Fruit fly (Drosophila melanogaster) whole organism, embryonic: Measurements from ENCODE around the gene TwdlV.
A peak's percentile ranks its signal among the peaks of the same experiment; 100 is the strongest.

Experiments
- Atf3 ChIP-seq: fragments of 200-800 bp; sonication (Bioruptor generic); optimal IDR thresholded peaks from 3 replicates; lab custom pipeline; 2016; ENCODE audit warnings: missing biosample characterization, missing genetic modification characterization
- CG12155 ChIP-seq: fragments of 200-800 bp; sonication (Bioruptor generic); optimal IDR thresholded peaks from 3 replicates; lab custom pipeline; 2016; ENCODE audit warnings: missing biosample characterization, missing genetic modification characterization
- CG13894 ChIP-seq: fragments of 200-800 bp; sonication (Bioruptor generic); optimal IDR thresholded peaks from 3 replicates; lab custom pipeline; 2018; ENCODE audit warnings: missing biosample characterization, mild to moderate bottlenecking, missing genetic modification characterization, moderate library complexity
- CG14050 ChIP-seq: fragments of 200-800 bp; sonication (Bioruptor generic); IDR thresholded peaks from 3 replicates; pipeline ENCODE4 v1.3.6; 2022; ENCODE audit warnings: missing biosample characterization, missing genetic modification characterization
- CG15073 ChIP-seq: fragments of 200-800 bp; sonication (Bioruptor generic); optimal IDR thresholded peaks from 2 replicates; lab custom pipeline; 2016; ENCODE audit warnings: missing biosample characterization, missing genetic modification characterization
- CG16815 ChIP-seq: fragments of 200-800 bp; sonication (Bioruptor generic); optimal IDR thresholded peaks from 3 replicates; lab custom pipeline; 2017; ENCODE audit warnings: missing biosample characterization, mild to moderate bottlenecking, missing genetic modification characterization
- CG1832 ChIP-seq: fragments of 200-800 bp; sonication (Bioruptor generic); optimal IDR thresholded peaks from 2 replicates; lab custom pipeline; 2017; ENCODE audit warnings: missing biosample characterization, mild to moderate bottlenecking, missing genetic modification characterization, inconsistent platforms
- CG18764 ChIP-seq: fragments of 200-800 bp; sonication (Bioruptor generic); optimal IDR thresholded peaks from 3 replicates; lab custom pipeline; 2016; ENCODE audit warnings: missing biosample characterization, missing genetic modification characterization
- CG2120 ChIP-seq: fragments of 200-800 bp; sonication (Bioruptor generic); optimal IDR thresholded peaks from 3 replicates; lab custom pipeline; 2016; ENCODE audit warnings: missing biosample characterization, missing genetic modification characterization
- CG2678 ChIP-seq: fragments of 200-800 bp; sonication (Bioruptor generic); optimal IDR thresholded peaks from 3 replicates; lab custom pipeline; 2019; ENCODE audit warnings: missing biosample characterization, mild to moderate bottlenecking, missing genetic modification characterization, moderate library complexity
- CG2712 ChIP-seq: fragments of 200-800 bp; optimal IDR thresholded peaks from 3 replicates; lab custom pipeline; 2019; ENCODE audit warnings: missing biosample characterization, mild to moderate bottlenecking, missing genetic modification characterization, moderate library complexity
- CG30403 ChIP-seq: fragments of 200-800 bp; sonication (Bioruptor generic); optimal IDR thresholded peaks from 3 replicates; lab custom pipeline; 2016; ENCODE audit warnings: missing biosample characterization, missing genetic modification characterization
- CG3838 ChIP-seq: fragments of 200-800 bp; sonication (Bioruptor generic); optimal IDR thresholded peaks from 3 replicates; lab custom pipeline; 2016; ENCODE audit warnings: missing biosample characterization, missing genetic modification characterization
- CG4282 ChIP-seq: fragments of 200-800 bp; sonication (Bioruptor generic); optimal IDR thresholded peaks from 2 replicates; lab custom pipeline; 2016; ENCODE audit warnings: missing biosample characterization, missing genetic modification characterization
- CG4328 ChIP-seq: fragments of 200-800 bp; sonication (Bioruptor generic); optimal IDR thresholded peaks from 3 replicates; lab custom pipeline; 2017; ENCODE audit warnings: missing biosample characterization, missing genetic modification reagents, missing genetic modification characterization
- CG7987 ChIP-seq: fragments of 200-800 bp; sonication (Bioruptor generic); optimal IDR thresholded peaks from 2 replicates; lab custom pipeline; 2018; ENCODE audit warnings: missing biosample characterization, mild to moderate bottlenecking, missing genetic modification characterization, moderate library complexity
- CG8089 ChIP-seq: fragments of 200-800 bp; sonication (Bioruptor generic); optimal IDR thresholded peaks from 3 replicates; lab custom pipeline; 2016; ENCODE audit warnings: missing biosample characterization, missing genetic modification characterization
- CG8924 ChIP-seq: fragments of 200-800 bp; optimal IDR thresholded peaks from 3 replicates; lab custom pipeline; 2019; ENCODE audit warnings: missing biosample characterization, mild to moderate bottlenecking, missing genetic modification characterization, moderate library complexity
- CHES-1-like ChIP-seq: fragments of 200-800 bp; sonication (Bioruptor generic); optimal IDR thresholded peaks from 2 replicates; lab custom pipeline; 2016; ENCODE audit warnings: missing biosample characterization, missing genetic modification characterization
- CkIIα-i1 ChIP-seq: fragments of 200-800 bp; sonication (Bioruptor generic); IDR thresholded peaks from 2 replicates; pipeline ENCODE4 v1.3.6; 2022; ENCODE audit warnings: missing biosample characterization, missing genetic modification characterization
- CoRest ChIP-seq: fragments of 200-800 bp; sonication (Bioruptor generic); optimal IDR thresholded peaks from 3 replicates; lab custom pipeline; 2018; ENCODE audit warnings: missing biosample characterization, mild to moderate bottlenecking, missing genetic modification characterization, moderate library complexity
- Doc3 ChIP-seq: fragments of 200-800 bp; sonication (Bioruptor generic); IDR thresholded peaks from 3 replicates; pipeline ENCODE4 v1.3.6; 2022; ENCODE audit warnings: missing biosample characterization, missing genetic modification characterization; ENCODE audit not compliant: partially characterized antibody
- E2f2 ChIP-seq: fragments of 200-800 bp; sonication (Bioruptor generic); IDR thresholded peaks from 2 replicates; pipeline ENCODE4 v1.3.6; 2022; ENCODE audit warnings: missing biosample characterization, missing genetic modification characterization
- HLH54F ChIP-seq: fragments of 200-800 bp; sonication (Bioruptor generic); optimal IDR thresholded peaks from 3 replicates; lab custom pipeline; 2016; ENCODE audit warnings: missing biosample characterization, missing genetic modification characterization
- Hey ChIP-seq: fragments of 200-800 bp; sonication (Bioruptor generic); optimal IDR thresholded peaks from 3 replicates; lab custom pipeline; 2018; ENCODE audit warnings: missing biosample characterization, mild to moderate bottlenecking, missing genetic modification characterization
- MTF-1 ChIP-seq: fragments of 200-800 bp; sonication (Bioruptor generic); optimal IDR thresholded peaks from 2 replicates; lab custom pipeline; 2018; ENCODE audit warnings: missing biosample characterization, mild to moderate bottlenecking, missing genetic modification characterization, borderline replicate concordance
- NC2β ChIP-seq: fragments of 200-800 bp; sonication (Bioruptor generic); optimal IDR thresholded peaks from 2 replicates; lab custom pipeline; 2016; ENCODE audit warnings: missing biosample characterization, missing genetic modification characterization
- NK7.1 ChIP-seq: fragments of 200-800 bp; sonication (Bioruptor generic); optimal IDR thresholded peaks from 3 replicates; lab custom pipeline; 2016; ENCODE audit warnings: missing biosample characterization, missing genetic modification characterization
- Nf-YA ChIP-seq: fragments of 200-800 bp; sonication (Bioruptor generic); IDR thresholded peaks from 2 replicates; pipeline ENCODE4 v1.3.6; 2022; ENCODE audit warnings: missing biosample characterization, missing genetic modification characterization
- Pdp1 ChIP-seq, 2 experiments: fragments of 200-800 bp; sonication (Bioruptor generic); optimal IDR thresholded peaks; 3 replicates each; lab custom pipeline; 2016; ENCODE audit warnings: missing biosample characterization in 2 of 2, missing genetic modification characterization in 2 of 2, mild to moderate bottlenecking in 1 of 2, moderate library complexity in 1 of 2
- Ptx1 ChIP-seq: fragments of 200-800 bp; sonication (Bioruptor generic); IDR thresholded peaks from 2 replicates; pipeline ENCODE4 v1.3.6; 2022; ENCODE audit warnings: missing biosample characterization, missing genetic modification characterization
- Spps ChIP-seq: fragments of 200-800 bp; sonication (Bioruptor generic); optimal IDR thresholded peaks from 2 replicates; lab custom pipeline; 2018; ENCODE audit warnings: missing biosample characterization, mild to moderate bottlenecking, missing genetic modification characterization
- Ssrp ChIP-seq: fragments of 200-800 bp; sonication (Bioruptor generic); optimal IDR thresholded peaks from 2 replicates; lab custom pipeline; 2018; ENCODE audit warnings: missing biosample characterization, mild to moderate bottlenecking, missing genetic modification characterization, moderate library complexity
- Xrp1 ChIP-seq: fragments of 200-800 bp; sonication (Bioruptor generic); IDR thresholded peaks from 2 replicates; pipeline ENCODE4 v1.3.6; 2022; ENCODE audit warnings: missing biosample characterization, missing genetic modification characterization
- ab ChIP-seq: fragments of 200-800 bp; sonication (Bioruptor generic); optimal IDR thresholded peaks from 2 replicates; lab custom pipeline; 2016; ENCODE audit warnings: missing biosample characterization, missing genetic modification characterization
- amos ChIP-seq: fragments of 200-800 bp; sonication (Bioruptor generic); IDR thresholded peaks from 2 replicates; pipeline ENCODE4 v1.3.6; 2022; ENCODE audit warnings: missing biosample characterization, missing genetic modification characterization; ENCODE audit not compliant: partially characterized antibody
- aop ChIP-seq: fragments of 200-800 bp; sonication (Bioruptor generic); IDR thresholded peaks from 2 replicates; pipeline ENCODE4 v1.3.6; 2022; ENCODE audit warnings: missing biosample characterization, missing genetic modification characterization
- ase ChIP-seq: fragments of 200-800 bp; sonication (Bioruptor generic); IDR thresholded peaks from 3 replicates; pipeline ENCODE4 v1.3.6; 2022; ENCODE audit warnings: missing biosample characterization, missing genetic modification characterization
- chinmo ChIP-seq: fragments of 200-800 bp; sonication (Bioruptor generic); IDR thresholded peaks from 4 replicates; pipeline ENCODE4 v1.3.6; 2022; ENCODE audit warnings: missing biosample characterization, missing genetic modification characterization; ENCODE audit not compliant: partially characterized antibody
- chn ChIP-seq: fragments of 200-800 bp; sonication (Bioruptor generic); optimal IDR thresholded peaks from 2 replicates; lab custom pipeline; 2016; ENCODE audit warnings: missing biosample characterization, missing genetic modification characterization
- eyg ChIP-seq: fragments of 200-800 bp; sonication (Bioruptor generic); optimal IDR thresholded peaks from 3 replicates; lab custom pipeline; 2016; ENCODE audit warnings: missing biosample characterization, missing genetic modification characterization
- fd102C ChIP-seq: fragments of 200-800 bp; sonication (Bioruptor generic); optimal IDR thresholded peaks from 2 replicates; lab custom pipeline; 2018; ENCODE audit warnings: missing biosample characterization, mild to moderate bottlenecking, missing genetic modification characterization, moderate library complexity
- fd64A ChIP-seq: fragments of 200-800 bp; sonication (Bioruptor generic); optimal IDR thresholded peaks from 3 replicates; lab custom pipeline; 2018; ENCODE audit warnings: missing biosample characterization, mild to moderate bottlenecking, missing genetic modification characterization
- gsb-n ChIP-seq: fragments of 200-800 bp; sonication (Bioruptor generic); optimal IDR thresholded peaks from 3 replicates; lab custom pipeline; 2018; ENCODE audit warnings: missing biosample characterization, mild to moderate bottlenecking, missing genetic modification characterization
- inv ChIP-seq: fragments of 200-800 bp; sonication (Bioruptor generic); IDR thresholded peaks from 2 replicates; pipeline ENCODE4 v1.3.6; 2022; ENCODE audit warnings: missing biosample characterization, missing genetic modification characterization; ENCODE audit not compliant: partially characterized antibody
- kah ChIP-seq: fragments of 200-800 bp; sonication (Bioruptor generic); optimal IDR thresholded peaks from 2 replicates; lab custom pipeline; 2018; ENCODE audit warnings: missing biosample characterization, mild to moderate bottlenecking, missing genetic modification characterization
- lola ChIP-seq, 3 experiments: fragments of >200 bp in 2 of 3; fragments of 200-800 bp in 1 of 3; sonication (Bioruptor generic) in 1 of 3; optimal IDR thresholded peaks; 2 replicates each; lab custom pipeline; 2017 to 2019; ENCODE audit warnings: missing biosample characterization in 3 of 3, missing genetic modification characterization in 3 of 3, mild to moderate bottlenecking in 1 of 3, moderate library complexity in 1 of 3
- onecut ChIP-seq: fragments of 200-800 bp; sonication (Bioruptor generic); IDR thresholded peaks from 2 replicates; pipeline ENCODE4 v1.3.6; 2022; ENCODE audit warnings: missing biosample characterization, missing genetic modification characterization
- schlank ChIP-seq: fragments of 200-800 bp; sonication (Bioruptor generic); optimal IDR thresholded peaks from 2 replicates; lab custom pipeline; 2018; ENCODE audit warnings: missing biosample characterization, mild to moderate bottlenecking, missing genetic modification characterization
- sens-2 ChIP-seq: fragments of 200-800 bp; sonication (Bioruptor generic); IDR thresholded peaks from 2 replicates; pipeline ENCODE4 v1.3.6; 2022; ENCODE audit warnings: missing biosample characterization, missing genetic modification characterization
- sqz ChIP-seq: fragments of 200-800 bp; sonication (Bioruptor generic); optimal IDR thresholded peaks from 3 replicates; lab custom pipeline; 2018; ENCODE audit warnings: missing biosample characterization, mild to moderate bottlenecking, missing genetic modification characterization

The TwdlV gene

DNA sequence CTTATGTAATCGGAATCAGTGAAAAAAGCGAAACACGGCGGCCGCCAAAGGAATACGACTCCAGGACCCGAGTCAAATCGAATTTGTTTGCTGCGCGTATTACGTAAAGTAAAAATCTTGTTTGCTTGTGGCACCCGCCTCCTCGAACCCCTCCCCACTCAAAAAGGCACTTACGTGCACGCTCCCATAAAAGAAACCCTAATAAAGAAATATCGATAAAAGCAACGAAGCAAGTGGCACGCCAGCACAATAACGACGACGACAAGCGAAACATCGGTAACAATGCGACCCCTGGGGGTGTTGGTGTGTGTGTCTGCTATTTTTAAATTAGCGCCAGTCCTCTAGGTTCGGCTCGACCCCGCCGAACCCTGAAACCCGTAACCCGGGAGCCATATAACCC lies 27.7 kb downstream of the TwdlV start (continued):
- TF ChIP-seq CkIIα-i1 (GFP tag; lab: Robert Waterston, UW) (no peak), CHES-1-like (GFP tag; lab: Kevin White, UChicago) (no peak), CG16815 (no peak), CG15073 (GFP tag; lab: Kevin White, UChicago) (no peak), fd64A (GFP tag; lab: Kevin White, UChicago) (no peak), CoRest (no peak), Doc3 (GFP tag; lab: Robert Waterston, UW) (no peak), sqz (GFP tag; lab: Kevin White, UChicago) (no peak), CG2120 (no peak), chinmo (GFP tag; lab: Robert Waterston, UW) (0 out of 4 replicates have a peak, but pooled peaks have one; percentile 6), ase (GFP tag; lab: Robert Waterston, UW) (no peak), ab (GFP tag; lab: Kevin White, UChicago) (no peak), CG2678 (no peak), sens-2 (no peak), eyg (GFP tag; lab: Kevin White, UChicago) (no peak), CG4328 (GFP tag; lab: Kevin White, UChicago) (no peak), Pdp1 (GFP tag; optimal IDR thresholded peaks at IDR 0.05; lab: Kevin White, UChicago) (peak in 1 of 2 experiments; percentile 75), gsb-n (no peak), CG12155 (no peak), chn (GFP tag; lab: Kevin White, UChicago) (no peak), HLH54F (no peak), amos (GFP tag; lab: Robert Waterston, UW) (peak; percentile 27; the same call in 1 of the 2 replicates), CG7987 (no peak), CG8924 (tag; lab: Kevin White, UChicago) (no peak), aop (GFP tag; lab: Robert Waterston, UW) (no peak), CG3838 (no peak), MTF-1 (GFP tag; lab: Kevin White, UChicago) (no peak), CG14050 (GFP tag; lab: Robert Waterston, UW) (no peak), CG8089 (GFP tag; lab: Kevin White, UChicago) (no peak), schlank (tag; lab: Kevin White, UChicago) (no peak), onecut (GFP tag; lab: Robert Waterston, UW) (peak; percentile 56), fd102C (GFP tag; lab: Kevin White, UChicago) (no peak), CG2712 (no peak), NK7.1 (GFP tag; lab: Kevin White, UChicago) (no peak), CG13894 (tag; lab: Kevin White, UChicago) (peak; percentile 61), CG30403 (no peak), CG1832 (GFP tag; lab: Kevin White, UChicago) (no peak), Hey (tag; lab: Kevin White, UChicago) (peak; percentile 42), NC2β (GFP tag; lab: Kevin White, UChicago) (no peak), Spps (tag; lab: Kevin White, UChicago) (no peak), Xrp1 (GFP tag; lab: Robert Waterston, UW) (no peak), E2f2 (GFP tag; lab: Robert Waterston, UW) (no peak), Ssrp (tag; lab: Kevin White, UChicago) (no peak), CG4282 (no peak), inv (GFP tag; lab: Robert Waterston, UW) (no peak), Atf3 (no peak), kah (no peak), Ptx1 (GFP tag; lab: Robert Waterston, UW) (no peak), lola (GFP tag; optimal IDR thresholded peaks at IDR 0.05; lab: Kevin White, UChicago) (no peak), Nf-YA (GFP tag; lab: Robert Waterston, UW) (no peak), CG18764 (GFP tag; lab: Kevin White, UChicago) (no peak)
- TF ChIP-seq, all 482 proteins: peak for 11
